Fruit fly (Drosophila melanogaster) whole organism, embryonic: ENCODE measurements around the gene PIG-Q.

ENCODE experiments used
- Ada2b ChIP-seq: fragments of 200-800 bp; sonication (Bioruptor generic); IDR thresholded peaks from 2 replicates; pipeline ENCODE4 v1.3.6; 2022; ENCODE audit warnings: missing biosample characterization, missing genetic modification characterization
- B-H2 ChIP-seq: fragments of 200-800 bp; sonication (Bioruptor generic); optimal IDR thresholded peaks from 2 replicates; lab custom pipeline; 2018; ENCODE audit warnings: missing biosample characterization, mild to moderate bottlenecking, missing genetic modification characterization
- Bgb ChIP-seq: fragments of 200-800 bp; sonication (Bioruptor generic); IDR thresholded peaks from 2 replicates; pipeline ENCODE4 v1.3.6; 2022; ENCODE audit warnings: missing biosample characterization, missing genetic modification characterization; ENCODE audit not compliant: partially characterized antibody
- CG10267 ChIP-seq: fragments of 200-800 bp; sonication (Bioruptor generic); optimal IDR thresholded peaks from 2 replicates; lab custom pipeline; 2018; ENCODE audit warnings: missing biosample characterization, mild to moderate bottlenecking, missing genetic modification characterization, moderate library complexity
- CG12236 ChIP-seq: fragments of 200-800 bp; sonication (Bioruptor generic); optimal IDR thresholded peaks from 2 replicates; lab custom pipeline; 2016; ENCODE audit warnings: missing biosample characterization, missing genetic modification characterization
- CG13894 ChIP-seq: fragments of 200-800 bp; sonication (Bioruptor generic); optimal IDR thresholded peaks from 3 replicates; lab custom pipeline; 2018; ENCODE audit warnings: missing biosample characterization, mild to moderate bottlenecking, missing genetic modification characterization, moderate library complexity
- CG1603 ChIP-seq: fragments of 200-800 bp; sonication (Bioruptor generic); optimal IDR thresholded peaks from 2 replicates; lab custom pipeline; 2019; ENCODE audit warnings: missing biosample characterization, mild to moderate bottlenecking, missing genetic modification characterization, moderate library complexity
- CG16813 ChIP-seq: fragments of 200-800 bp; sonication (Bioruptor generic); IDR thresholded peaks from 3 replicates; pipeline ENCODE4 v1.3.6; 2022; ENCODE audit warnings: missing biosample characterization, missing genetic modification characterization; ENCODE audit not compliant: partially characterized antibody
- CG2202 ChIP-seq: fragments of 200-800 bp; sonication (Bioruptor generic); optimal IDR thresholded peaks from 2 replicates; lab custom pipeline; 2018; ENCODE audit warnings: missing biosample characterization, mild to moderate bottlenecking, missing genetic modification characterization
- CG33213 ChIP-seq: fragments of 200-800 bp; sonication (Bioruptor generic); optimal IDR thresholded peaks from 3 replicates; lab custom pipeline; 2016; ENCODE audit warnings: missing biosample characterization, missing genetic modification characterization
- CG3995 ChIP-seq: fragments of 200-800 bp; sonication (Bioruptor generic); optimal IDR thresholded peaks from 3 replicates; lab custom pipeline; 2016; ENCODE audit warnings: missing biosample characterization, missing genetic modification characterization
- CG4404 ChIP-seq: fragments of 200-800 bp; sonication (Bioruptor generic); IDR thresholded peaks from 2 replicates; pipeline ENCODE4 v1.3.6; 2022; ENCODE audit warnings: missing biosample characterization, missing genetic modification characterization
- CG4707 ChIP-seq: fragments of 200-800 bp; sonication (Bioruptor generic); optimal IDR thresholded peaks from 2 replicates; lab custom pipeline; 2018; ENCODE audit warnings: missing biosample characterization, mild to moderate bottlenecking, missing genetic modification characterization, moderate library complexity
- CG6175 ChIP-seq: fragments of 200-800 bp; sonication (Bioruptor generic); IDR thresholded peaks from 3 replicates; pipeline ENCODE4 v1.3.6; 2022; ENCODE audit warnings: missing biosample characterization, missing genetic modification characterization
- CG7963 ChIP-seq: fragments of 200-800 bp; sonication (Bioruptor generic); IDR thresholded peaks from 3 replicates; pipeline ENCODE4 v1.3.6; 2022; ENCODE audit warnings: missing biosample characterization, missing genetic modification characterization; ENCODE audit not compliant: partially characterized antibody
- CG9437 ChIP-seq: fragments of 200-800 bp; sonication (Bioruptor generic); optimal IDR thresholded peaks from 2 replicates; lab custom pipeline; 2018; ENCODE audit warnings: missing biosample characterization, mild to moderate bottlenecking, missing genetic modification characterization
- Doc3 ChIP-seq: fragments of 200-800 bp; sonication (Bioruptor generic); IDR thresholded peaks from 3 replicates; pipeline ENCODE4 v1.3.6; 2022; ENCODE audit warnings: missing biosample characterization, missing genetic modification characterization; ENCODE audit not compliant: partially characterized antibody
- Dp ChIP-seq: fragments of 200-800 bp; sonication (Bioruptor generic); optimal IDR thresholded peaks from 2 replicates; lab custom pipeline; 2018; ENCODE audit warnings: missing biosample characterization, mild to moderate bottlenecking, missing genetic modification characterization, moderate library complexity
- Dref ChIP-seq: fragments of 200-800 bp; sonication (Bioruptor generic); IDR thresholded peaks from 2 replicates; pipeline ENCODE4 v1.3.6; 2022; ENCODE audit warnings: missing biosample characterization, missing genetic modification characterization
- E2f2 ChIP-seq: fragments of 200-800 bp; sonication (Bioruptor generic); IDR thresholded peaks from 2 replicates; pipeline ENCODE4 v1.3.6; 2022; ENCODE audit warnings: missing biosample characterization, missing genetic modification characterization
- Elba2 ChIP-seq: fragments of 200-800 bp; sonication (Bioruptor generic); optimal IDR thresholded peaks from 3 replicates; lab custom pipeline; 2016; ENCODE audit warnings: missing biosample characterization, missing genetic modification characterization
- HLH4C ChIP-seq: fragments of 200-800 bp; sonication (Bioruptor generic); IDR thresholded peaks from 3 replicates; pipeline ENCODE4 v1.3.6; 2022; ENCODE audit warnings: missing biosample characterization, missing genetic modification characterization; ENCODE audit not compliant: partially characterized antibody
- HmgZ ChIP-seq: fragments of 200-800 bp; sonication (Bioruptor generic); optimal IDR thresholded peaks from 2 replicates; lab custom pipeline; 2018; ENCODE audit warnings: missing biosample characterization, mild to moderate bottlenecking, missing genetic modification characterization
- Med ChIP-seq: fragments of 200-800 bp; sonication (Bioruptor generic); peaks from one replicate; lab custom pipeline; 2016; ENCODE audit warnings: missing biosample characterization, missing genetic modification characterization, mild to moderate bottlenecking, inconsistent platforms, moderate library complexity
- Neu2 ChIP-seq: fragments of 200-800 bp; sonication (Bioruptor generic); optimal IDR thresholded peaks from 3 replicates; lab custom pipeline; 2016; ENCODE audit warnings: missing biosample characterization, missing genetic modification characterization, borderline replicate concordance
- Pdp1 ChIP-seq, 2 experiments: fragments of 200-800 bp; sonication (Bioruptor generic); optimal IDR thresholded peaks; 3 replicates each; lab custom pipeline; 2016; ENCODE audit warnings: missing biosample characterization in 2 of 2, missing genetic modification characterization in 2 of 2, mild to moderate bottlenecking in 1 of 2, moderate library complexity in 1 of 2
- Scr ChIP-seq: fragments of 200-800 bp; sonication (Bioruptor generic); IDR thresholded peaks from 2 replicates; pipeline ENCODE4 v1.3.6; 2022; ENCODE audit warnings: missing biosample characterization, missing genetic modification characterization; ENCODE audit not compliant: partially characterized antibody
- Sox100B ChIP-seq: fragments of 200-800 bp; sonication (Bioruptor generic); optimal IDR thresholded peaks from 3 replicates; lab custom pipeline; 2018; ENCODE audit warnings: missing biosample characterization, mild to moderate bottlenecking, missing genetic modification characterization
- Sry-δ ChIP-seq: fragments of 200-800 bp; sonication (Bioruptor generic); optimal IDR thresholded peaks from 2 replicates; lab custom pipeline; 2016; ENCODE audit warnings: missing biosample characterization, missing genetic modification characterization
- chif ChIP-seq, 2 experiments: fragments of 200-800 bp; sonication (Bioruptor generic); optimal IDR thresholded peaks; 3 replicates each; lab custom pipeline; 2016; ENCODE audit warnings: missing biosample characterization in 2 of 2, missing genetic modification characterization in 2 of 2
- chinmo ChIP-seq: fragments of 200-800 bp; sonication (Bioruptor generic); IDR thresholded peaks from 4 replicates; pipeline ENCODE4 v1.3.6; 2022; ENCODE audit warnings: missing biosample characterization, missing genetic modification characterization; ENCODE audit not compliant: partially characterized antibody
- chn ChIP-seq: fragments of 200-800 bp; sonication (Bioruptor generic); optimal IDR thresholded peaks from 2 replicates; lab custom pipeline; 2016; ENCODE audit warnings: missing biosample characterization, missing genetic modification characterization
- dmrt99B ChIP-seq: fragments of 200-800 bp; sonication (Bioruptor generic); optimal IDR thresholded peaks from 2 replicates; lab custom pipeline; 2018; ENCODE audit warnings: missing biosample characterization, mild to moderate bottlenecking, missing genetic modification characterization, moderate library complexity
- ftz-f1 ChIP-seq: fragments of 200-800 bp; sonication (Bioruptor generic); optimal IDR thresholded peaks from 2 replicates; lab custom pipeline; 2016; ENCODE audit warnings: missing biosample characterization, missing genetic modification characterization
- hb ChIP-seq: fragments of 200-800 bp; sonication (Bioruptor generic); IDR thresholded peaks from 3 replicates; pipeline ENCODE4 v1.3.6; 2022; ENCODE audit warnings: missing biosample characterization, missing genetic modification characterization; ENCODE audit not compliant: partially characterized antibody
- hbn ChIP-seq: fragments of 200-800 bp; sonication (Bioruptor generic); IDR thresholded peaks from 2 replicates; pipeline ENCODE4 v1.3.6; 2022; ENCODE audit warnings: missing biosample characterization, missing genetic modification characterization; ENCODE audit not compliant: partially characterized antibody
- her ChIP-seq: fragments of 200-800 bp; sonication (Bioruptor generic); optimal IDR thresholded peaks from 2 replicates; lab custom pipeline; 2016; ENCODE audit warnings: missing biosample characterization, missing genetic modification characterization
- inv ChIP-seq: fragments of 200-800 bp; sonication (Bioruptor generic); IDR thresholded peaks from 2 replicates; pipeline ENCODE4 v1.3.6; 2022; ENCODE audit warnings: missing biosample characterization, missing genetic modification characterization; ENCODE audit not compliant: partially characterized antibody
- nerfin-2 ChIP-seq: fragments of 200-800 bp; sonication (Bioruptor generic); IDR thresholded peaks from 2 replicates; pipeline ENCODE4 v1.3.6; 2022; ENCODE audit warnings: missing biosample characterization, missing genetic modification characterization; ENCODE audit not compliant: partially characterized antibody
- nom ChIP-seq: fragments of 200-800 bp; sonication (Bioruptor generic); optimal IDR thresholded peaks from 2 replicates; lab custom pipeline; 2017; ENCODE audit warnings: missing biosample characterization, missing genetic modification characterization, mild to moderate bottlenecking, moderate library complexity, missing genetic modification reagents
- pum ChIP-seq: fragments of 200-800 bp; sonication (Bioruptor generic); optimal IDR thresholded peaks from 2 replicates; lab custom pipeline; 2016; ENCODE audit warnings: missing biosample characterization, missing genetic modification characterization
- pzg ChIP-seq: fragments of 200-800 bp; sonication (Bioruptor generic); optimal IDR thresholded peaks from 3 replicates; lab custom pipeline; 2018; ENCODE audit warnings: missing biosample characterization, mild to moderate bottlenecking, missing genetic modification characterization, moderate library complexity
- row ChIP-seq: fragments of 200-800 bp; sonication (Bioruptor generic); IDR thresholded peaks from 3 replicates; pipeline ENCODE4 v1.3.6; 2022; ENCODE audit warnings: missing biosample characterization, missing genetic modification characterization
- sens ChIP-seq: fragments of 200-800 bp; sonication (Bioruptor generic); peaks from one replicate; lab custom pipeline; 2016; ENCODE audit warnings: missing biosample characterization, missing genetic modification characterization
- sim ChIP-seq: fragments of 200-800 bp; sonication (Bioruptor generic); IDR thresholded peaks from 2 replicates; pipeline ENCODE4 v1.3.6; 2022; ENCODE audit warnings: missing biosample characterization, missing genetic modification characterization
- stwl ChIP-seq: fragments of 200-800 bp; sonication (Bioruptor generic); optimal IDR thresholded peaks from 3 replicates; lab custom pipeline; 2018; ENCODE audit warnings: missing biosample characterization, mild to moderate bottlenecking, missing genetic modification characterization, moderate library complexity
- tna ChIP-seq: fragments of 200-800 bp; sonication (Bioruptor generic); IDR thresholded peaks from 2 replicates; pipeline ENCODE4 v1.3.6; 2022; ENCODE audit warnings: missing biosample characterization, missing genetic modification characterization; ENCODE audit not compliant: partially characterized antibody
- zen2 ChIP-seq: fragments of 200-800 bp; sonication (Bioruptor generic); IDR thresholded peaks from 3 replicates; pipeline ENCODE4 v1.3.6; 2022; ENCODE audit warnings: missing biosample characterization, missing genetic modification characterization; ENCODE audit not compliant: partially characterized antibody

PIG-Q gene

dm6 chrX:16321037-16321436, 37.9 kb upstream of the PIG-Q start (continued):
- peak; percentile 82 for TF ChIP-seq Dp
- peak; percentile 25 for TF ChIP-seq Scr (GFP tag; lab: Robert Waterston, UW)
- no peak for TF ChIP-seq CG12236
- TF ChIP-seq CG16813: 0 out of 3 replicates have a peak, but pooled peaks have one; percentile 42
- TF ChIP-seq CG1603 (tag; lab: Kevin White, UChicago): peak; percentile 32
- no peak for TF ChIP-seq HmgZ (tag; lab: Kevin White, UChicago)
- TF ChIP-seq chif (GFP tag; optimal IDR thresholded peaks at IDR 0.05; lab: Kevin White, UChicago): no peak
- TF ChIP-seq E2f2 (GFP tag; lab: Robert Waterston, UW): peak; percentile 86

- peak; percentile 56 for TF ChIP-seq ftz-f1 (GFP tag; lab: Kevin White, UChicago)
- peak; percentile 66 for TF ChIP-seq inv
- TF ChIP-seq Doc3 (GFP tag; lab: Robert Waterston, UW): peak; percentile 63
- peak; percentile 92 for TF ChIP-seq Dref
- TF ChIP-seq CG33213 (GFP tag; lab: Kevin White, UChicago): peak; percentile 18
- no peak for TF ChIP-seq Ada2b
- peak; percentile 70 for TF ChIP-seq stwl (tag; lab: Kevin White, UChicago)
- peak; percentile 73; the same call in 2 of the 3 replicates for TF ChIP-seq zen2 (GFP tag; lab: Robert Waterston, UW)
- peak; percentile 78 for TF ChIP-seq nerfin-2 (GFP tag; lab: Robert Waterston, UW)
- no peak for TF ChIP-seq sim
- TF ChIP-seq CG10267 (tag; lab: Kevin White, UChicago): peak; percentile 12
- TF ChIP-seq her (GFP tag; lab: Kevin White, UChicago): no peak
- TF ChIP-seq Pdp1 (GFP tag; optimal IDR thresholded peaks at IDR 0.05; lab: Kevin White, UChicago): peak in 1 of 2 experiments; percentile 6
- peak; percentile 90 for TF ChIP-seq Bgb
- TF ChIP-seq Sox100B (GFP tag; lab: Kevin White, UChicago): no peak
- peak; percentile 72 for TF ChIP-seq sens
- no peak for TF ChIP-seq CG4404
- TF ChIP-seq pum (GFP tag; lab: Kevin White, UChicago): no peak
- TF ChIP-seq CG7963 (GFP tag; lab: Robert Waterston, UW): peak; percentile 79
- peak; percentile 80 for TF ChIP-seq CG3995 (GFP tag; lab: Kevin White, UChicago)
- peak; percentile 76 for TF ChIP-seq hbn
- peak; percentile 37 for TF ChIP-seq CG13894 (tag; lab: Kevin White, UChicago)
- TF ChIP-seq CG4707 (GFP tag; lab: Kevin White, UChicago): no peak
- TF ChIP-seq HLH4C (GFP tag; lab: Robert Waterston, UW): peak; percentile 82
- peak; percentile 7 for TF ChIP-seq B-H2
- TF ChIP-seq row (GFP tag; lab: Robert Waterston, UW): peak; percentile 47; the same call in 1 of the 3 replicates
- TF ChIP-seq nom (GFP tag; lab: Kevin White, UChicago): peak; percentile 34
- TF ChIP-seq Sry-δ (GFP tag; lab: Kevin White, UChicago): peak; percentile 93
- TF ChIP-seq chn: no peak
- peak; percentile 67 for TF ChIP-seq pzg (GFP tag; lab: Kevin White, UChicago)
- TF ChIP-seq Med (GFP tag; lab: Kevin White, UChicago): peak; percentile 28
- TF ChIP-seq hb (GFP tag; lab: Robert Waterston, UW): peak; percentile 81
- TF ChIP-seq chinmo (GFP tag; lab: Robert Waterston, UW): peak; percentile 83; the same call in 2 of the 4 replicates
- no peak for TF ChIP-seq dmrt99B (tag; lab: Kevin White, UChicago)
- peak; percentile 69 for TF ChIP-seq Neu2
- TF ChIP-seq tna (GFP tag; lab: Robert Waterston, UW): peak; percentile 60; the same call in 1 of the 2 replicates
- TF ChIP-seq CG6175 (GFP tag; lab: Robert Waterston, UW): no peak
- peak; percentile 97 for TF ChIP-seq Elba2 (GFP tag; lab: Kevin White, UChicago)
- no peak for TF ChIP-seq CG9437 (GFP tag; lab: Kevin White, UChicago)
- TF ChIP-seq CG2202: no peak
Observed at dm6 chrX:16323063-16323462, 35.9 kb upstream of the PIG-Q start, which contains the start of the genes CG9917 and CG32579. TSS of gene CG9917 (minus strand) at chrX:16323231. TSS of gene CG32579 (plus strand) at chrX:16323286.
